Worm (Caenorhabditis elegans) whole organism, early embryonic: Measurements from ENCODE around the gene K08D9.2.

ENCODE experiments used
- B0310.2 ChIP-seq: sonication (generic microtip); optimal IDR thresholded peaks from 2 replicates; lab custom pipeline; 2016; ENCODE audit warnings: mild to moderate bottlenecking, missing genetic modification characterization, missing compliant biosample characterization
- F13C5.2 ChIP-seq: sonication (generic microtip); optimal IDR thresholded peaks from 2 replicates; lab custom pipeline; 2017; ENCODE audit warnings: mild to moderate bottlenecking, missing genetic modification characterization, inconsistent platforms, missing compliant biosample characterization
- aly-1 ChIP-seq: sonication (generic microtip); optimal IDR thresholded peaks from 2 replicates; lab custom pipeline; 2016; ENCODE audit warnings: missing genetic modification characterization, missing compliant biosample characterization
- ama-1 ChIP-seq: fragments of 150-350 bp; optimal IDR thresholded peaks from 2 replicates; lab custom pipeline; 2014
- ceh-13 ChIP-seq: fragments of 200-800 bp; sonication (Bioruptor generic); optimal IDR thresholded peaks from 2 replicates; lab custom pipeline; 2018; ENCODE audit warnings: mild to moderate bottlenecking, missing genetic modification characterization, missing compliant biosample characterization
- ceh-36 ChIP-seq: sonication (generic microtip); optimal IDR thresholded peaks from 2 replicates; lab custom pipeline; 2016; ENCODE audit warnings: missing genetic modification characterization, inconsistent platforms, missing compliant biosample characterization
- ets-7 ChIP-seq: sonication (generic microtip); optimal IDR thresholded peaks from 2 replicates; lab custom pipeline; 2016; ENCODE audit warnings: missing genotype, missing genetic modification characterization, missing compliant biosample characterization
- flt-1 ChIP-seq: fragments of 200-800 bp; sonication (Bioruptor generic); IDR thresholded peaks from 2 replicates; pipeline ENCODE4 v1.3.6; 2022; ENCODE audit warnings: missing genetic modification characterization, missing compliant biosample characterization
- hmbx-1 ChIP-seq: sonication (generic microtip); optimal IDR thresholded peaks from 2 replicates; lab custom pipeline; 2016; ENCODE audit warnings: mild to moderate bottlenecking, missing genetic modification characterization, missing compliant biosample characterization
- scrt-1 ChIP-seq: fragments of 200-800 bp; sonication (Bioruptor generic); IDR thresholded peaks from 2 replicates; pipeline ENCODE4 v1.3.6; 2022; ENCODE audit warnings: missing genetic modification characterization, missing compliant biosample characterization
- tbx-11 ChIP-seq: fragments of 200-800 bp; sonication (Bioruptor generic); IDR thresholded peaks from 2 replicates; pipeline ENCODE4 v1.3.6; 2022; ENCODE audit warnings: missing genetic modification characterization, missing compliant biosample characterization
- tbx-37 ChIP-seq: fragments of 200-800 bp; sonication (Bioruptor generic); conservative IDR thresholded peaks from 2 replicates; pipeline ENCODE4 v1.3.6; 2022; ENCODE audit warnings: missing genetic modification reagents, missing genetic modification characterization, missing compliant biosample characterization
- tra-4 ChIP-seq: sonication (generic microtip); optimal IDR thresholded peaks from 2 replicates; lab custom pipeline; 2017; ENCODE audit warnings: missing genetic modification characterization, missing compliant biosample characterization

DNA sequence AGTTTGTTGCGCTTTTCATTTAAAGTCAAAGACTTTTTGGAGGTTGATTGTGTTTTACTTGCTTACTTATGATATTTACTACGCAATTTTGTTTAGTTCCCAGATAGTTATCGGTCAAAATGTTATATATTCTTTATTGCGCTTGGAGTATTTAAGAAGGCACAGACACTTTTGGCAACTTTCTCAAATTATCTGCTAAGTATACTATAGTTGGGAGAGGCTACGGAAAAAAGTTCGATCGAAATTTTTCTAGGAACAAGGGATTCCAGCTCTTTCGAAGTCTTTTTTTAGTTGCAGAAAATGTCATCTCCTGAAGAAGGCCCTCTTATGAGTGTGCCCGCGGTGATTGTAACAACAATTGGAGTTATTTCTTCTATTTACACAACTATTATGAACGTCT, 32.6 kb downstream of the K08D9.2 start, which contains the start of gene srbc-5:
- TF ChIP-seq flt-1 (GFP tag; lab: Robert Waterston, UW) (no peak), ama-1 (no peak), F13C5.2 (tag; lab: Kevin White, UChicago) (no peak), tra-4 (tag; lab: Kevin White, UChicago) (no peak), hmbx-1 (tag; lab: Kevin White, UChicago) (no peak), tbx-11 (GFP tag; lab: Robert Waterston, UW) (no peak), ceh-36 (tag; lab: Kevin White, UChicago) (no peak), ceh-13 (GFP tag; lab: Kevin White, UChicago) (no peak), ets-7 (tag; lab: Kevin White, UChicago) (no peak), B0310.2 (no peak), aly-1 (no peak), tbx-37 (GFP tag; lab: Robert Waterston, UW) (no peak), scrt-1 (GFP tag; lab: Robert Waterston, UW) (no peak)
